Fruit fly (Drosophila melanogaster): Measurements from ENCODE around the gene scrib.

DNA sequence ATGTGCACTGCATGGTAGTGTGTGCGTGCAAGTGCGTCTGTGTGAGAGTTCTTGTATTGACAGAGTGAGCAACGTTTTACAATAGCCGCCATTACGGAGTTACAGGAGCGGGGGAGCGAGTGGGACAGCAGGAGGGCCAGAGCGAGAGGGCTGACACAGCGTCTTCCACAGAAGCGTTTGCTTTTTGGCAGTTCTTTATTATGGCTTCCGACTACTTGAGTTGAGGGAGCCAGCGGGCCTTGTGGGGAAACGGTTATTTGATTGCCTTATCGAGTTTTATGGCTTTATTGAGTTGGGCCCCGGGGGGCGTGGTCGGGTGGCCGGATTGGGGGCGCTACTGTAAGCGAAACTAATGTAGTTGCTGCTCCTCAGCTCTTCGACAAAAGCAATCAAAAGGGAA lies 32.8 kb upstream of the scrib start:
- TF ChIP-seq CG8478 (optimal IDR thresholded peaks at IDR 0.05) (no peak), CTCF (optimal IDR thresholded peaks at IDR 0.05) (no peak)
